Worm (Caenorhabditis elegans) whole organism, young adult: ENCODE results near the gene ehn-3.

Experiments used
- C06A6.2 ChIP-seq: fragments of 200-800 bp; sonication (Bioruptor generic); conservative IDR thresholded peaks from 2 replicates; pipeline ENCODE4 v1.3.6; 2022; ENCODE audit warnings: missing genetic modification characterization, missing compliant biosample characterization
- D2030.7 ChIP-seq: fragments of 200-800 bp; sonication (Bioruptor generic); IDR thresholded peaks from 2 replicates; pipeline ENCODE4 v1.3.6; 2022; ENCODE audit warnings: missing genetic modification reagents, missing genetic modification characterization, missing compliant biosample characterization
- F23B12.7 ChIP-seq: sonication (generic microtip); optimal IDR thresholded peaks from 2 replicates; lab custom pipeline; 2017; ENCODE audit warnings: missing genetic modification characterization, mild to moderate bottlenecking, missing compliant biosample characterization, antibody characterized with exemption, moderate library complexity; ENCODE audit not compliant: insufficient read depth
- F52B5.7 ChIP-seq: sonication (generic microtip); optimal IDR thresholded peaks from 2 replicates; lab custom pipeline; 2016; ENCODE audit warnings: mild to moderate bottlenecking, missing genetic modification characterization, missing compliant biosample characterization
- F55B11.4 ChIP-seq: sonication (generic microtip); optimal IDR thresholded peaks from 2 replicates; lab custom pipeline; 2016; ENCODE audit warnings: missing compliant biosample characterization, missing genetic modification characterization, borderline replicate concordance; ENCODE audit not compliant: insufficient read depth
- F57A8.1 ChIP-seq: fragments of 200-800 bp; sonication (Bioruptor generic); optimal IDR thresholded peaks from 2 replicates; lab custom pipeline; 2018; ENCODE audit warnings: mild to moderate bottlenecking, missing genetic modification characterization, moderate library complexity, missing compliant biosample characterization
- K11D2.4 ChIP-seq: fragments of 200-800 bp; sonication (Bioruptor generic); IDR thresholded peaks from 2 replicates; pipeline ENCODE4 v1.3.6; 2022; ENCODE audit warnings: missing genetic modification reagents, missing genetic modification characterization, missing compliant biosample characterization
- K12H6.12 ChIP-seq: fragments of 200-800 bp; sonication (Bioruptor generic); optimal IDR thresholded peaks from 2 replicates; lab custom pipeline; 2018; ENCODE audit warnings: mild to moderate bottlenecking, missing genetic modification characterization, missing compliant biosample characterization
- Y53G8AR.9 ChIP-seq: fragments of 200-800 bp; sonication (Bioruptor generic); conservative IDR thresholded peaks from 2 replicates; pipeline ENCODE4 v1.3.6; 2022; ENCODE audit warnings: missing genetic modification reagents, missing genetic modification characterization, missing compliant biosample characterization
- Y56A3A.18 ChIP-seq: fragments of 200-800 bp; sonication (Bioruptor generic); IDR thresholded peaks from 2 replicates; pipeline ENCODE4 v1.3.6; 2022; ENCODE audit warnings: missing genetic modification reagents, missing genetic modification characterization, missing compliant biosample characterization
- ZK185.1 ChIP-seq: sonication (generic microtip); optimal IDR thresholded peaks from 2 replicates; lab custom pipeline; 2016; ENCODE audit warnings: mild to moderate bottlenecking, missing genetic modification characterization, missing compliant biosample characterization; ENCODE audit not compliant: poor library complexity, severe bottlenecking
- athp-1 ChIP-seq: sonication (generic microtip); optimal IDR thresholded peaks from 2 replicates; lab custom pipeline; 2017; ENCODE audit warnings: mild to moderate bottlenecking, missing genetic modification characterization, missing compliant biosample characterization
- attf-3 ChIP-seq: fragments of 200-800 bp; sonication (Bioruptor generic); conservative IDR thresholded peaks from 2 replicates; pipeline ENCODE4 v1.3.6; 2022; ENCODE audit warnings: missing genetic modification reagents, missing genetic modification characterization, missing compliant biosample characterization
- attf-5 ChIP-seq: fragments of 200-800 bp; sonication (Bioruptor generic); optimal IDR thresholded peaks from 2 replicates; lab custom pipeline; 2018; ENCODE audit warnings: mild to moderate bottlenecking, missing genetic modification characterization, missing compliant biosample characterization
- bed-1 ChIP-seq: fragments of 200-800 bp; sonication (Bioruptor generic); IDR thresholded peaks from 2 replicates; pipeline ENCODE4 v1.3.6; 2022; ENCODE audit warnings: missing genetic modification reagents, missing genetic modification characterization, missing compliant biosample characterization
- cebp-2 ChIP-seq: fragments of 200-800 bp; sonication (Bioruptor generic); IDR thresholded peaks from 2 replicates; pipeline ENCODE4 v1.3.6; 2022; ENCODE audit warnings: missing genetic modification characterization, missing compliant biosample characterization
- ceh-40 ChIP-seq: fragments of 200-800 bp; sonication (Bioruptor generic); IDR thresholded peaks from 2 replicates; pipeline ENCODE4 v1.3.6; 2022; ENCODE audit warnings: missing genetic modification characterization, missing compliant biosample characterization
- ceh-91 ChIP-seq: fragments of 200-800 bp; sonication (Bioruptor generic); IDR thresholded peaks from 2 replicates; pipeline ENCODE4 v1.3.6; 2022; ENCODE audit warnings: missing genetic modification reagents, missing genetic modification characterization, missing compliant biosample characterization
- die-1 ChIP-seq: sonication (generic microtip); optimal IDR thresholded peaks from 2 replicates; lab custom pipeline; 2016; ENCODE audit warnings: missing genotype, mild to moderate bottlenecking, missing genetic modification characterization, missing compliant biosample characterization
- dpff-1 ChIP-seq: sonication (generic microtip); optimal IDR thresholded peaks from 2 replicates; lab custom pipeline; 2017; ENCODE audit warnings: mild to moderate bottlenecking, missing genetic modification characterization, missing compliant biosample characterization
- dpl-1 ChIP-seq: fragments of 150-350 bp; optimal IDR thresholded peaks from 2 replicates; lab custom pipeline; 2014; ENCODE audit warnings: missing biosample characterization, missing genetic modification reagents, missing genetic modification characterization
- egl-18 ChIP-seq: fragments of 200-800 bp; sonication (Bioruptor generic); IDR thresholded peaks from 2 replicates; pipeline ENCODE4 v1.3.6; 2022; ENCODE audit warnings: missing genetic modification reagents, missing genetic modification characterization, missing compliant biosample characterization
- fkh-3 ChIP-seq: sonication (generic microtip); optimal IDR thresholded peaks from 2 replicates; lab custom pipeline; 2016; ENCODE audit warnings: mild to moderate bottlenecking, missing genetic modification characterization, missing compliant biosample characterization
- gei-17 ChIP-seq: fragments of 200-800 bp; sonication (Bioruptor generic); optimal IDR thresholded peaks from 2 replicates; lab custom pipeline; 2018; ENCODE audit warnings: mild to moderate bottlenecking, missing genetic modification characterization, missing compliant biosample characterization
- hlh-12 ChIP-seq: sonication (generic microtip); optimal IDR thresholded peaks from 2 replicates; lab custom pipeline; 2016; ENCODE audit warnings: missing genetic modification characterization, missing compliant biosample characterization
- hlh-26 ChIP-seq: fragments of 200-800 bp; sonication (Bioruptor generic); conservative IDR thresholded peaks from 2 replicates; pipeline ENCODE4 v1.3.6; 2022; ENCODE audit warnings: missing genetic modification reagents, missing genetic modification characterization, missing compliant biosample characterization
- hmg-1.2 ChIP-seq: fragments of 200-800 bp; sonication (Bioruptor generic); IDR thresholded peaks from 2 replicates; pipeline ENCODE4 v1.3.6; 2022; ENCODE audit warnings: missing genetic modification reagents, missing genetic modification characterization, missing compliant biosample characterization
- hsf-1 ChIP-seq: fragments of 200-800 bp; sonication (Bioruptor generic); IDR thresholded peaks from 2 replicates; pipeline ENCODE4 v1.3.6; 2022; ENCODE audit warnings: missing genetic modification reagents, missing genetic modification characterization, missing compliant biosample characterization
- lin-40 ChIP-seq: sonication (generic microtip); optimal IDR thresholded peaks from 2 replicates; lab custom pipeline; 2016; ENCODE audit warnings: missing genetic modification characterization, mild to moderate bottlenecking, missing compliant biosample characterization, missing genotype, missing genetic modification reagents
- lir-1 ChIP-seq: fragments of 200-800 bp; sonication (Bioruptor generic); conservative IDR thresholded peaks from 2 replicates; pipeline ENCODE4 v1.3.6; 2022; ENCODE audit warnings: missing genetic modification reagents, missing genetic modification characterization, missing compliant biosample characterization
- lsl-1 ChIP-seq: fragments of 200-800 bp; sonication (Bioruptor generic); optimal IDR thresholded peaks from 2 replicates; lab custom pipeline; 2018; ENCODE audit warnings: mild to moderate bottlenecking, missing genetic modification characterization, moderate library complexity, missing compliant biosample characterization
- mcd-1 ChIP-seq: fragments of 200-800 bp; sonication (Bioruptor generic); IDR thresholded peaks from 2 replicates; pipeline ENCODE4 v1.3.6; 2022; ENCODE audit warnings: missing genetic modification reagents, missing genetic modification characterization, missing compliant biosample characterization
- mes-4 ChIP-seq: sonication (generic microtip); optimal IDR thresholded peaks from 2 replicates; lab custom pipeline; 2016; ENCODE audit warnings: missing genotype, missing genetic modification characterization, missing compliant biosample characterization
- mxl-1 ChIP-seq: sonication (generic microtip); optimal IDR thresholded peaks from 2 replicates; lab custom pipeline; 2016; ENCODE audit warnings: missing genetic modification characterization, missing compliant biosample characterization
- nfya-2 ChIP-seq: fragments of 200-800 bp; sonication (Bioruptor generic); IDR thresholded peaks from 2 replicates; pipeline ENCODE4 v1.3.6; 2022; ENCODE audit warnings: missing genetic modification reagents, missing genetic modification characterization, missing compliant biosample characterization
- nhr-80 ChIP-seq: sonication (generic microtip); optimal IDR thresholded peaks from 2 replicates; lab custom pipeline; 2016; ENCODE audit warnings: missing genetic modification characterization, missing compliant biosample characterization
- nhr-90 ChIP-seq: sonication (generic microtip); optimal IDR thresholded peaks from 2 replicates; lab custom pipeline; 2016; ENCODE audit warnings: missing genotype, mild to moderate bottlenecking, missing genetic modification characterization, missing compliant biosample characterization
- rcor-1 ChIP-seq: fragments of 200-800 bp; sonication (Bioruptor generic); IDR thresholded peaks from 2 replicates; pipeline ENCODE4 v1.3.6; 2022; ENCODE audit warnings: missing genetic modification reagents, missing genetic modification characterization, missing compliant biosample characterization
- rec-8 ChIP-seq, 2 experiments: sonication (generic microtip); optimal IDR thresholded peaks; 2 replicates each; lab custom pipeline; 2016; ENCODE audit warnings: mild to moderate bottlenecking in 2 of 2, missing genetic modification characterization in 2 of 2, missing genetic modification reagents in 2 of 2, missing genotype in 2 of 2, missing biosample characterization in 1 of 2, missing compliant biosample characterization in 1 of 2, moderate library complexity in 1 of 2
- repo-1 ChIP-seq: sonication (generic microtip); optimal IDR thresholded peaks from 2 replicates; lab custom pipeline; 2017; ENCODE audit warnings: mild to moderate bottlenecking, missing genetic modification characterization, missing compliant biosample characterization
- rpc-1 ChIP-seq, 2 experiments: fragments of 150-350 bp in 1 of 2; sonication (generic microtip) in 1 of 2; optimal IDR thresholded peaks; 2 replicates each; lab custom pipeline; 2014 to 2018; ENCODE audit warnings: missing biosample characterization in 1 of 2, missing genetic modification characterization in 1 of 2, missing genetic modification reagents in 1 of 2, missing genotype in 1 of 2
- snpc-1.3 ChIP-seq: sonication (generic microtip); optimal IDR thresholded peaks from 2 replicates; lab custom pipeline; 2017; ENCODE audit warnings: missing genetic modification characterization, mild to moderate bottlenecking, missing compliant biosample characterization, antibody characterized with exemption, moderate library complexity, missing genotype, missing genetic modification reagents; ENCODE audit not compliant: insufficient read depth
- snpc-4 ChIP-seq, 5 experiments: fragments of 150-350 bp in 1 of 5; sonication (generic microtip) in 4 of 5; optimal IDR thresholded peaks; 2 replicates each; lab custom pipeline; 2014 to 2018; ENCODE audit warnings: missing genetic modification characterization in 5 of 5, missing biosample characterization in 3 of 5, antibody characterized with exemption in 2 of 5, mild to moderate bottlenecking in 2 of 5, missing compliant biosample characterization in 2 of 5, missing genotype in 2 of 5, moderate library complexity in 2 of 5, missing genetic modification reagents in 1 of 5
- somi-1 ChIP-seq: fragments of 200-800 bp; sonication (Bioruptor generic); optimal IDR thresholded peaks from 2 replicates; lab custom pipeline; 2018; ENCODE audit warnings: mild to moderate bottlenecking, missing genetic modification characterization, missing compliant biosample characterization
- sptf-2 ChIP-seq: fragments of 200-800 bp; sonication (Bioruptor generic); optimal IDR thresholded peaks from 2 replicates; lab custom pipeline; 2018; ENCODE audit warnings: mild to moderate bottlenecking, missing genetic modification characterization, missing compliant biosample characterization
- unc-62 ChIP-seq: fragments of 150-350 bp; optimal IDR thresholded peaks from 2 replicates; lab custom pipeline; 2014; ENCODE audit warnings: missing biosample characterization, missing genetic modification reagents, missing genetic modification characterization
- zim-3 ChIP-seq: sonication (generic microtip); optimal IDR thresholded peaks from 2 replicates; lab custom pipeline; 2017; ENCODE audit warnings: mild to moderate bottlenecking, missing genetic modification characterization, moderate library complexity, missing compliant biosample characterization
- ztf-26 ChIP-seq: sonication (generic microtip); optimal IDR thresholded peaks from 2 replicates; lab custom pipeline; 2017; ENCODE audit warnings: missing genetic modification characterization, missing compliant biosample characterization

Gene ehn-3

DNA sequence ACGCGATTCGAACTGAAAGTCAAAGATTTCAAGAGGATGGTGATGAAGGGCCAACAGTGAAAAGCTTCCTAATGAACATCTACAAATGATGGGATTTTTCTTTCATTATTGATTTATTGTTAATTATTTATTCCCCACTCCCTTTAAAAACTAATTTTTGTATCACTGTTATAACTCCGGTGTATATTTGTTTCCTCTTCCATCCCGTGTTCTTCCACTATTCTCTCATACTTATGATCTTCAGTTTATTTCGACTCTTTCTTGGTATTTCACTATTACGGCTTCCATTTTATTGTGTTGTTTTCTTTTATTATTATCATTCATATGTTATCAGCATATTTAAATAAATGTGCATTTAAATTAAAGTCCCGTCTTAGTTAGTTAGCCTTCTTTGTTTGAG, 44.7 kb downstream of the ehn-3 start:
- peak; percentile 44 for TF ChIP-seq nhr-90 (tag; lab: Kevin White, UChicago)
- TF ChIP-seq nhr-80 (tag; lab: Kevin White, UChicago), result peak; percentile 66
- TF ChIP-seq C06A6.2 (GFP tag; lab: Robert Waterston, UW), result 0 out of 2 replicates have a peak, but pooled peaks have one; percentile 6
- TF ChIP-seq rcor-1, result no peak
- TF ChIP-seq mes-4 (tag; lab: Kevin White, UChicago), result no peak
- TF ChIP-seq mcd-1 (GFP tag; lab: Robert Waterston, UW), result no peak
- peak; percentile 34 for TF ChIP-seq snpc-1.3 (tag; lab: Kevin White, UChicago)
- no peak for TF ChIP-seq F52B5.7 (tag; lab: Kevin White, UChicago)
- TF ChIP-seq F23B12.7, result peak; percentile 47
- no peak for TF ChIP-seq bed-1 (GFP tag; lab: Robert Waterston, UW)
- no peak for TF ChIP-seq Y56A3A.18
- no peak for TF ChIP-seq egl-18 (GFP tag; lab: Robert Waterston, UW)
- TF ChIP-seq somi-1 (GFP tag; lab: Kevin White, UChicago), result no peak
- no peak for TF ChIP-seq zim-3 (tag; lab: Kevin White, UChicago)
- no peak for TF ChIP-seq K12H6.12 (tag; lab: Kevin White, UChicago)
- TF ChIP-seq lir-1, result no peak
- no peak for TF ChIP-seq dpl-1
- TF ChIP-seq fkh-3 (tag; lab: Kevin White, UChicago), result no peak
- no peak for TF ChIP-seq unc-62
- TF ChIP-seq D2030.7 (GFP tag; lab: Robert Waterston, UW), result no peak
- no peak for TF ChIP-seq hlh-12 (tag; lab: Kevin White, UChicago)
- no peak for TF ChIP-seq cebp-2 (GFP tag; lab: Robert Waterston, UW)
- no peak for TF ChIP-seq die-1 (tag; lab: Kevin White, UChicago)
- TF ChIP-seq sptf-2 (GFP tag; lab: Kevin White, UChicago), result no peak
- TF ChIP-seq nfya-2 (GFP tag; lab: Robert Waterston, UW), result no peak
- peak; percentile 24 for TF ChIP-seq ZK185.1 (tag; lab: Kevin White, UChicago)
- no peak for TF ChIP-seq ceh-40 (GFP tag; lab: Robert Waterston, UW)

DNA sequence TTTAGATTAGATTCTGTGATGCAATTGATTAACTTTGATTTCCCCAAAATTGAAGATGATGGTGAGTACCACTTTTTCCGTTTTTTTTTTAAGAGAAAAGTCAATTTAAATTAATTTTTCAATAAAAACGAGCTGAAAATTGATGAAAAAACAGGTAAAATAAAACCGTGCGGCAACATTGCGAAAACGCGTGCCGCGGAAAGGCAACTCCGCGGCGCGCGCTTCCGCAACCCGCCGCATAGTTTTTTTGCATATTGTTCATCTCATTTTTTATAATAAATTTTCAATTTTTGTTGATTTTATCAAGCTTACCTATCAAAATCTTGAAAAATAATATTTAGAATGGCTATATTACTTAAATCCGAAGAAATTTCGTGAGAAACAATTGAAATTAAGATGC, 48.1 kb downstream of the ehn-3 start:
- TF ChIP-seq rec-8 (tag; optimal IDR thresholded peaks at IDR 0.05; lab: Kevin White, UChicago), result no peak
- no peak for TF ChIP-seq lin-40 (tag; lab: Kevin White, UChicago)
- no peak for TF ChIP-seq F57A8.1 (GFP tag; lab: Kevin White, UChicago)
- no peak for TF ChIP-seq lir-1
- no peak for TF ChIP-seq Y53G8AR.9 (GFP tag; lab: Robert Waterston, UW)
- TF ChIP-seq snpc-1.3 (tag; lab: Kevin White, UChicago), result peak; percentile 18
- no peak for TF ChIP-seq hlh-26 (GFP tag; lab: Robert Waterston, UW)
- TF ChIP-seq mxl-1, result no peak
- TF ChIP-seq ceh-91 (GFP tag; lab: Robert Waterston, UW), result no peak
- no peak for TF ChIP-seq hmg-1.2
- TF ChIP-seq rpc-1 (optimal IDR thresholded peaks at IDR 0.05; lab: Kevin White, UChicago), result peak; percentile 14
- no peak for TF ChIP-seq rpc-1 (tag; optimal IDR thresholded peaks at IDR 0.05; lab: Kevin White, UChicago)
- no peak for TF ChIP-seq attf-5
- TF ChIP-seq bed-1 (GFP tag; lab: Robert Waterston, UW), result no peak
- no peak for TF ChIP-seq K11D2.4 (GFP tag; lab: Robert Waterston, UW)
- TF ChIP-seq F55B11.4, result no peak
- no peak for TF ChIP-seq hsf-1 (GFP tag; lab: Robert Waterston, UW)
- no peak for TF ChIP-seq nfya-2 (GFP tag; lab: Robert Waterston, UW)
- no peak for TF ChIP-seq attf-3
- TF ChIP-seq repo-1, result no peak
- no peak for TF ChIP-seq dpff-1
- peak; percentile 9 for TF ChIP-seq lsl-1 (GFP tag; lab: Kevin White, UChicago)
- TF ChIP-seq gei-17, result no peak
- no peak for TF ChIP-seq snpc-4 (GFP tag; optimal IDR thresholded peaks at IDR 0.05; lab: Kevin White, UChicago)
- TF ChIP-seq snpc-4 (tag; optimal IDR thresholded peaks at IDR 0.05; lab: Kevin White, UChicago), result peak in 2 of 4 experiments; percentile 65 to 78
- no peak for TF ChIP-seq athp-1
- TF ChIP-seq ztf-26, result no peak
